Worm (Caenorhabditis elegans): Measurements from ENCODE around the gene C29E4.11.

ce11 chrIII:7909263-7909662 lies 48.7 kb downstream of the C29E4.11 start, which contains the start of gene ZK688.1:
- TF ChIP-seq ama-1 (optimal IDR thresholded peaks at IDR 0.05) (no peak), tbx-37 (GFP tag; conservative IDR thresholded peaks at IDR 0.05) (no peak), B0310.2 (tag; optimal IDR thresholded peaks at IDR 0.05) (no peak), F13C5.2 (tag; optimal IDR thresholded peaks at IDR 0.05) (no peak)

Measured in whole organism, early embryonic.